Worm (Caenorhabditis elegans) whole organism, L4 larva: Measurements from ENCODE around the gene txt-2.

Experiments
- F10B5.3 ChIP-seq: sonication (generic microtip); optimal IDR thresholded peaks from 2 replicates; lab custom pipeline; 2016; ENCODE audit warnings: mild to moderate bottlenecking, missing genetic modification characterization, missing compliant biosample characterization
- F26F4.8 ChIP-seq: fragments of 200-800 bp; sonication (Bioruptor generic); conservative IDR thresholded peaks from 2 replicates; pipeline ENCODE4 v1.3.6; 2022; ENCODE audit warnings: missing genetic modification characterization, missing compliant biosample characterization
- F44E2.7 ChIP-seq: fragments of 200-800 bp; sonication (Bioruptor generic); IDR thresholded peaks from 2 replicates; pipeline ENCODE4 v2.1.2; 2022; ENCODE audit warnings: missing genetic modification characterization, missing compliant biosample characterization
- T26A8.4 ChIP-seq: fragments of 200-800 bp; sonication (Bioruptor generic); IDR thresholded peaks from 2 replicates; pipeline ENCODE4 v1.3.6; 2022; ENCODE audit warnings: missing genetic modification characterization, missing compliant biosample characterization
- Y5F2A.4 ChIP-seq: fragments of 200-800 bp; sonication (Bioruptor generic); optimal IDR thresholded peaks from 2 replicates; lab custom pipeline; 2018; ENCODE audit warnings: mild to moderate bottlenecking, missing genetic modification characterization, missing compliant biosample characterization
- ZK546.5 ChIP-seq, 2 experiments: sonication (generic microtip); optimal IDR thresholded peaks; 2 replicates each; lab custom pipeline; 2017; ENCODE audit warnings: missing biosample characterization in 2 of 2, missing genetic modification characterization in 2 of 2
- aha-1 ChIP-seq: fragments of 150-350 bp; peaks from one replicate; lab custom pipeline; 2014; ENCODE audit warnings: missing biosample characterization, missing genetic modification characterization
- ceh-20 ChIP-seq: fragments of 200-800 bp; sonication (Bioruptor generic); IDR thresholded peaks from 2 replicates; pipeline ENCODE4 v1.3.6; 2022; ENCODE audit warnings: missing genetic modification reagents, missing genetic modification characterization, missing compliant biosample characterization
- ctbp-1 ChIP-seq: fragments of 200-800 bp; sonication (Bioruptor generic); IDR thresholded peaks from 2 replicates; pipeline ENCODE4 v1.3.6; 2022; ENCODE audit warnings: missing genetic modification reagents, missing genetic modification characterization, missing compliant biosample characterization
- daf-16 ChIP-seq, 3 experiments: sonication (generic microtip); optimal IDR thresholded peaks; 2 replicates each; lab custom pipeline; 2016 to 2017; ENCODE audit warnings: missing genetic modification characterization in 3 of 3, missing genetic modification reagents in 3 of 3, mild to moderate bottlenecking in 2 of 3, missing compliant biosample characterization in 2 of 3, missing biosample characterization in 1 of 3, moderate library complexity in 1 of 3
- daf-19 ChIP-seq: fragments of 200-800 bp; sonication (Bioruptor generic); conservative IDR thresholded peaks from 2 replicates; pipeline ENCODE4 v1.3.6; 2022; ENCODE audit warnings: missing genetic modification characterization, missing compliant biosample characterization
- daf-8 ChIP-seq: fragments of 200-800 bp; sonication (Bioruptor generic); IDR thresholded peaks from 2 replicates; pipeline ENCODE4 v1.3.6; 2022; ENCODE audit warnings: missing genetic modification characterization, missing compliant biosample characterization
- dmd-6 ChIP-seq: fragments of 200-800 bp; sonication (Bioruptor generic); IDR thresholded peaks from 2 replicates; pipeline ENCODE4 v1.3.6; 2022; ENCODE audit warnings: missing genetic modification reagents, missing genetic modification characterization, missing compliant biosample characterization
- dmd-9 ChIP-seq: fragments of 200-800 bp; sonication (Bioruptor generic); IDR thresholded peaks from 2 replicates; pipeline ENCODE4 v1.3.6; 2022; ENCODE audit warnings: missing genetic modification reagents, missing genetic modification characterization, missing compliant biosample characterization
- egl-27 ChIP-seq: sonication (generic microtip); optimal IDR thresholded peaks from 3 replicates; lab custom pipeline; 2017; ENCODE audit warnings: missing biosample characterization, missing genetic modification reagents, missing genetic modification characterization
- fkh-10 ChIP-seq: fragments of 150-350 bp; optimal IDR thresholded peaks from 2 replicates; lab custom pipeline; 2014; ENCODE audit warnings: missing biosample characterization, missing genetic modification reagents, missing genetic modification characterization
- hif-1 ChIP-seq, 2 experiments: sonication (generic microtip); optimal IDR thresholded peaks; 2 replicates each; lab custom pipeline; 2016 to 2017; ENCODE audit warnings: missing compliant biosample characterization in 2 of 2, missing genetic modification characterization in 2 of 2, missing genetic modification reagents in 2 of 2, missing genotype in 2 of 2, mild to moderate bottlenecking in 1 of 2
- hmg-1.1 ChIP-seq: fragments of 200-800 bp; sonication (Bioruptor generic); IDR thresholded peaks from 2 replicates; pipeline ENCODE4 v1.3.6; 2022; ENCODE audit warnings: missing genetic modification reagents, missing genetic modification characterization, missing compliant biosample characterization
- lir-3 ChIP-seq: sonication (generic microtip); optimal IDR thresholded peaks from 2 replicates; lab custom pipeline; 2016; ENCODE audit warnings: mild to moderate bottlenecking, missing genetic modification characterization, missing compliant biosample characterization
- madf-9 ChIP-seq: fragments of 200-800 bp; sonication (Bioruptor generic); conservative IDR thresholded peaks from 2 replicates; pipeline ENCODE4 v1.3.6; 2022; ENCODE audit warnings: missing genetic modification reagents, missing genetic modification characterization, missing compliant biosample characterization
- nhr-10 ChIP-seq: fragments of 150-350 bp; optimal IDR thresholded peaks from 2 replicates; lab custom pipeline; 2014; ENCODE audit warnings: missing biosample characterization, missing genetic modification characterization
- nhr-102 ChIP-seq: sonication (generic microtip); optimal IDR thresholded peaks from 2 replicates; lab custom pipeline; 2016; ENCODE audit warnings: mild to moderate bottlenecking, missing genetic modification characterization, moderate library complexity, missing compliant biosample characterization
- nhr-11 ChIP-seq: fragments of 150-350 bp; optimal IDR thresholded peaks from 2 replicates; lab custom pipeline; 2014; ENCODE audit warnings: missing biosample characterization, missing genetic modification characterization
- nhr-25 ChIP-seq: sonication (generic microtip); optimal IDR thresholded peaks from 2 replicates; lab custom pipeline; 2017; ENCODE audit warnings: missing genetic modification characterization, mild to moderate bottlenecking, missing compliant biosample characterization, antibody characterized with exemption, moderate library complexity, borderline replicate concordance; ENCODE audit not compliant: insufficient read depth
- nhr-28 ChIP-seq: fragments of 150-350 bp; optimal IDR thresholded peaks from 2 replicates; lab custom pipeline; 2014; ENCODE audit warnings: missing biosample characterization, missing genetic modification characterization
- nhr-41 ChIP-seq: fragments of 200-800 bp; sonication (Bioruptor generic); IDR thresholded peaks from 2 replicates; pipeline ENCODE4 v1.3.6; 2022; ENCODE audit warnings: missing genetic modification reagents, missing genetic modification characterization, missing compliant biosample characterization
- pqm-1 ChIP-seq: sonication (generic microtip); optimal IDR thresholded peaks from 2 replicates; lab custom pipeline; 2017; ENCODE audit warnings: missing biosample characterization, missing genetic modification characterization
- sdz-12 ChIP-seq: fragments of 200-800 bp; sonication (Bioruptor generic); optimal IDR thresholded peaks from 2 replicates; lab custom pipeline; 2018; ENCODE audit warnings: mild to moderate bottlenecking, missing genetic modification characterization, missing compliant biosample characterization
- set-16 ChIP-seq: fragments of 200-800 bp; sonication (Bioruptor generic); IDR thresholded peaks from 2 replicates; pipeline ENCODE4 v1.3.6; 2022; ENCODE audit warnings: missing genetic modification reagents, missing genetic modification characterization, missing compliant biosample characterization
- skn-1 ChIP-seq: fragments of 150-350 bp; optimal IDR thresholded peaks from 2 replicates; lab custom pipeline; 2014; ENCODE audit warnings: missing biosample characterization, missing genetic modification characterization
- snpc-1.2 ChIP-seq: fragments of 200-800 bp; sonication (Bioruptor generic); IDR thresholded peaks from 2 replicates; pipeline ENCODE4 v1.3.6; 2022; ENCODE audit warnings: missing genetic modification reagents, missing genetic modification characterization, missing compliant biosample characterization
- unc-130 ChIP-seq: sonication (generic microtip); optimal IDR thresholded peaks from 2 replicates; lab custom pipeline; 2016; ENCODE audit warnings: missing genetic modification reagents, missing genetic modification characterization, missing compliant biosample characterization
- unc-62 ChIP-seq, 3 experiments: fragments of 150-350 bp in 1 of 3; sonication (generic microtip); optimal IDR thresholded peaks in 2 of 3; peaks in 1 of 3; 1 replicate in 1 of 3; 2 replicates in 2 of 3; lab custom pipeline; 2014 to 2017; ENCODE audit warnings: missing biosample characterization in 3 of 3, missing genetic modification characterization in 3 of 3, missing genetic modification reagents in 3 of 3, missing genotype in 1 of 3
- vab-7 ChIP-seq: fragments of 200-800 bp; sonication (Bioruptor generic); IDR thresholded peaks from 2 replicates; pipeline ENCODE4 v1.3.6; 2022; ENCODE audit warnings: missing genetic modification reagents, missing genetic modification characterization, missing compliant biosample characterization
- zag-1 ChIP-seq: fragments of 150-350 bp; optimal IDR thresholded peaks from 2 replicates; lab custom pipeline; 2014; ENCODE audit warnings: missing biosample characterization, missing genetic modification characterization
- zfp-2 ChIP-seq: sonication (generic microtip); optimal IDR thresholded peaks from 2 replicates; lab custom pipeline; 2016; ENCODE audit warnings: mild to moderate bottlenecking, missing genetic modification characterization, missing compliant biosample characterization

The txt-2 gene

DNA sequence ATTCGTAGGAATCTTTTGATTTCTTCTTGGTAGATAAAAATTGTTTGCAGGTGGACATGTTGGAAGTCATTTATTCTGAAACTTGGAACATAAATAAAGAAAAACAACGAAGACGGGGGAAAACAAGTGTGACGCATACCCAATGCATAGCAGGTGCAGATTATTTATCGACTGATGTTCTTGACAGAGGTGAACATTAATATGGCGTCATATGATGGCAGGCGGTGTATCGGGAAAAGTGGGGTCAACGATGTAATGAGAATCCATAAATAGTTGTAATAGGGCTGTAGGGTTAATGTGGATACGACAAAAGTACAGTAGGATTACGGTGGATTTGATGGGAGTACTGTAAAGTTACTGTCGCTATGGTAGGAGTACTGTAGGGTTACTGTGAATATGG is at the start of gene txt-2:
txt-2 (minus strand) TSS at position 214 of the 400 bp plus-strand sequence.
- TF ChIP-seq snpc-1.2 (GFP tag; lab: Robert Waterston, UW) = no peak
- TF ChIP-seq hif-1 (tag; optimal IDR thresholded peaks at IDR 0.05; lab: Kevin White, UChicago) = no peak
- TF ChIP-seq ceh-20 (GFP tag; lab: Robert Waterston, UW) = no peak
- TF ChIP-seq daf-19 (GFP tag; lab: Robert Waterston, UW) = no peak
- TF ChIP-seq lir-3 (tag; lab: Kevin White, UChicago) = no peak
- no peak for TF ChIP-seq nhr-28 (tag; lab: Kevin White, UChicago)
- no peak for TF ChIP-seq egl-27 (tag; lab: Kevin White, UChicago)
- no peak for TF ChIP-seq T26A8.4 (GFP tag; lab: Robert Waterston, UW)
- no peak for TF ChIP-seq F26F4.8
- TF ChIP-seq dmd-9 (GFP tag; lab: Robert Waterston, UW) = no peak
- TF ChIP-seq skn-1 (tag; lab: Kevin White, UChicago) = no peak
- no peak for TF ChIP-seq aha-1 (tag; lab: Kevin White, UChicago)
- TF ChIP-seq nhr-41 (GFP tag; lab: Robert Waterston, UW) = no peak

DNA sequence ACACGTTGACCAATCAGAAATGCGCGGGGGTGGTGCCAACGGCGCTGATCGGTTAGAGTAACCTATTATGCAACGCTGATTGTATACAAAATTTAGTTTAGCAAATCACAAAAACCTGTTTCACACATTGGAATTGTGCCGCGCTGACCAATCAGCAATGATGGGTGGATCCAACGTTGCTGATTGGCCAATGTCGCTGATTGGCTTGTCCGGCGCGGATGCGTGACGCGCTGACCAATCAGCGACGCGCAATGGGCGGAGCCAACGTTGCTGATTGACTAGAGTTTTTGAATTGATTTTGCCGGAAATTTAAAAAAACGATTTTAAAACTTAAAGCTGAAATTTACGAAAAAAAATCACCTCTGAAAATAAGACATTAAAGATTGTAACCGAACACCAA is 45.0 kb upstream of the txt-2 start:
- TF ChIP-seq daf-8 (GFP tag; lab: Robert Waterston, UW) (no peak), zag-1 (tag; lab: Kevin White, UChicago) (no peak), fkh-10 (GFP tag; lab: Kevin White, UChicago) (no peak), madf-9 (GFP tag; lab: Robert Waterston, UW) (no peak), nhr-11 (no peak), F26F4.8 (no peak), T26A8.4 (GFP tag; lab: Robert Waterston, UW) (no peak), dmd-6 (no peak), nhr-25 (tag; lab: Kevin White, UChicago) (no peak), F44E2.7 (GFP tag; lab: Robert Waterston, UW) (no peak), sdz-12 (GFP tag; lab: Kevin White, UChicago) (no peak), zfp-2 (tag; lab: Kevin White, UChicago) (no peak), F10B5.3 (tag; lab: Kevin White, UChicago) (no peak), pqm-1 (tag; lab: Kevin White, UChicago) (no peak), ctbp-1 (GFP tag; lab: Robert Waterston, UW) (no peak), Y5F2A.4 (GFP tag; lab: Kevin White, UChicago) (no peak), hmg-1.1 (GFP tag; lab: Robert Waterston, UW) (no peak)

DNA sequence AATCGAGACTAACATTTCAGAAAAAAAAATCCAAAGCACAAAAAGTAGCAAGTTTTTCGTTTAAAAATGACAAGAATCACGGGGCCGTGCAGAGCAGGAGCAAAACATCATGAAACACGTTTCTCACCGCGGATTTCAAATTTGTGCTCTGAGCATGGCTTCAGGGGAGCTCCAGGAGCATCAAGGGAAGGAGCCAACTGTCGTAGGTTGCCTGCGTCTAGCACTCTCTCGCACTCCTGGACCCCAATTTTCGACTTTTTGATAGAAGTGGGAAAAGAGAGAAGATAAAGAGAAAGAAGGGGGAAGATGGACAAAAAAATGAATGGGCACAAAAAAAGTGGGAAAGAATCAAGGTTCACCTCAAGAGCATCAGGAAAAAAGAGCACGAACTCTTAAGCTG is 44.5 kb upstream of the txt-2 start:
- TF ChIP-seq daf-16 (GFP tag; optimal IDR thresholded peaks at IDR 0.05; lab: Kevin White, UChicago) = peak in 1 of 2 experiments; percentile 11
- no peak for TF ChIP-seq daf-16 (tag; optimal IDR thresholded peaks at IDR 0.05; lab: Kevin White, UChicago)
- TF ChIP-seq set-16 (GFP tag; lab: Robert Waterston, UW) = peak; percentile 22; the same call in 1 of the 2 replicates
- TF ChIP-seq vab-7 = no peak
- no peak for TF ChIP-seq nhr-10 (tag; lab: Kevin White, UChicago)
- no peak for TF ChIP-seq ZK546.5 (tag; optimal IDR thresholded peaks at IDR 0.05; lab: Kevin White, UChicago)
- TF ChIP-seq zag-1 (tag; lab: Kevin White, UChicago) = no peak
- TF ChIP-seq ceh-20 (GFP tag; lab: Robert Waterston, UW) = 0 out of 2 replicates have a peak, but pooled peaks have one; percentile 35
- TF ChIP-seq unc-130 (GFP tag; lab: Kevin White, UChicago) = no peak
- peak in 1 of 2 experiments; percentile 41 for TF ChIP-seq unc-62 (GFP tag; optimal IDR thresholded peaks at IDR 0.05 in 1 of 2; lab: Kevin White, UChicago)
- TF ChIP-seq unc-62 (tag; optimal IDR thresholded peaks at IDR 0.05; lab: Kevin White, UChicago) = no peak
- TF ChIP-seq nhr-102 (tag; lab: Kevin White, UChicago) = no peak
- TF ChIP-seq, all 104 proteins: peak for 4
